Worm (Caenorhabditis elegans) whole organism, L1 larva: ENCODE results near the gene dhs-15.

Experiments used
- aha-1 ChIP-seq: fragments of 150-350 bp; optimal IDR thresholded peaks from 2 replicates; lab custom pipeline; 2014; ENCODE audit warnings: missing biosample characterization, missing genetic modification characterization
- aly-2 ChIP-seq: fragments of 150-350 bp; optimal IDR thresholded peaks from 2 replicates; lab custom pipeline; 2014; ENCODE audit warnings: missing biosample characterization, missing genetic modification characterization
- ama-1 ChIP-seq: fragments of 150-350 bp; optimal IDR thresholded peaks from 2 replicates; lab custom pipeline; 2014
- elt-2 ChIP-seq: sonication (generic microtip); optimal IDR thresholded peaks from 2 replicates; lab custom pipeline; 2016; ENCODE audit warnings: missing genetic modification characterization, mild to moderate bottlenecking, inconsistent platforms, missing compliant biosample characterization, missing genetic modification reagents
- elt-3 ChIP-seq, 6 experiments: fragments of 150-350 bp in 1 of 6; sonication (generic microtip); optimal IDR thresholded peaks; 2 replicates each; lab custom pipeline; 2017 to 2018; ENCODE audit warnings: missing biosample characterization in 6 of 6, missing genetic modification characterization in 6 of 6, inconsistent platforms in 1 of 6
- irx-1 ChIP-seq: sonication (generic microtip); optimal IDR thresholded peaks from 2 replicates; lab custom pipeline; 2016; ENCODE audit warnings: missing genetic modification characterization, missing compliant biosample characterization
- lin-39 ChIP-seq: fragments of 150-350 bp; optimal IDR thresholded peaks from 2 replicates; lab custom pipeline; 2014; ENCODE audit warnings: missing biosample characterization, missing genetic modification reagents, missing genetic modification characterization
- mdl-1 ChIP-seq, 2 experiments: fragments of 150-350 bp; optimal IDR thresholded peaks; 2 replicates each; lab custom pipeline; 2014 to 2017; ENCODE audit warnings: missing biosample characterization in 2 of 2, missing genetic modification characterization in 2 of 2, inconsistent platforms in 1 of 2
- nhr-28 ChIP-seq: fragments of 150-350 bp; optimal IDR thresholded peaks from 2 replicates; lab custom pipeline; 2014; ENCODE audit warnings: missing biosample characterization, missing genetic modification characterization
- nhr-77 ChIP-seq: fragments of 150-350 bp; optimal IDR thresholded peaks from 2 replicates; lab custom pipeline; 2014; ENCODE audit warnings: missing biosample characterization, missing genetic modification characterization
- skn-1 ChIP-seq: fragments of 150-350 bp; optimal IDR thresholded peaks from 2 replicates; lab custom pipeline; 2014; ENCODE audit warnings: missing biosample characterization, missing genetic modification characterization
- snpc-4 ChIP-seq: fragments of 150-350 bp; optimal IDR thresholded peaks from 2 replicates; lab custom pipeline; 2014; ENCODE audit warnings: missing biosample characterization, missing genetic modification characterization
- sox-4 ChIP-seq: sonication (generic microtip); optimal IDR thresholded peaks from 2 replicates; lab custom pipeline; 2016; ENCODE audit warnings: missing genetic modification characterization, missing compliant biosample characterization
- zag-1 ChIP-seq: fragments of 150-350 bp; optimal IDR thresholded peaks from 2 replicates; lab custom pipeline; 2014; ENCODE audit warnings: missing biosample characterization, missing genetic modification characterization

DNA sequence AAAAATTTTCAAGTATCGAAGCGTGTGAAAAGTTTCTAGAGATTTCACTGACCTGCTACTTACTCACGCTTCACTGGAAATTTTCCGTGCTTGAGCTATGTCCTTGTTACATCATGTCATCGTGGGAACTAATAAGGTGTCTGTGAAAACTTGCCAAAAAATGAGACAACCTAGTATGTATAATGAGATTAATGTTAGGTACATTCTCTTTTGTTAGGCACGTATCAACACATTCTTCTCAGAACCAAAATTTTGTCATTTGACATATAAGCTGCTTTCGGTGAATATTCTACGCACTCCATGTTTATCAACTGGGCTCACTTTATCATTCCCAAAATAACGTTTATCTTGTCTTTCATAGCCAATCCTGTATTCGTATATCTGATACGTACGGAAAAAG is 4.4 kb upstream of the dhs-15 start, which contains the start of gene srj-18:
- TF ChIP-seq elt-3 (tag; optimal IDR thresholded peaks at IDR 0.05; lab: Kevin White, UChicago) = no peak
- TF ChIP-seq nhr-28 (tag; lab: Kevin White, UChicago) = no peak
- no peak for TF ChIP-seq irx-1 (tag; lab: Kevin White, UChicago)
- no peak for TF ChIP-seq aha-1 (tag; lab: Kevin White, UChicago)
- TF ChIP-seq snpc-4 (tag; lab: Kevin White, UChicago) = no peak
- TF ChIP-seq zag-1 = no peak
- no peak for TF ChIP-seq mdl-1 (tag; optimal IDR thresholded peaks at IDR 0.05; lab: Kevin White, UChicago)
- no peak for TF ChIP-seq nhr-77 (tag; lab: Kevin White, UChicago)
- TF ChIP-seq aly-2 (tag; lab: Kevin White, UChicago) = no peak
- TF ChIP-seq skn-1 (tag; lab: Kevin White, UChicago) = no peak
- no peak for TF ChIP-seq ama-1 (lab: Kevin White, UChicago)
- TF ChIP-seq elt-2 (tag; lab: Kevin White, UChicago) = no peak
- TF ChIP-seq lin-39 (tag; lab: Kevin White, UChicago) = no peak
- TF ChIP-seq sox-4 (tag; lab: Kevin White, UChicago) = no peak
